Worm (Caenorhabditis elegans): ENCODE measurements around the gene F47D12.9.

ce11 chrIII:6256675-6257074 lies 46.5 kb downstream of the F47D12.9 start, which contains the start of gene srg-9:
- no peak for TF ChIP-seq gei-17 (GFP tag; optimal IDR thresholded peaks at IDR 0.05)
- no peak for TF ChIP-seq unc-62 (GFP tag; optimal IDR thresholded peaks at IDR 0.05)
- TF ChIP-seq pha-4 (tag; optimal IDR thresholded peaks at IDR 0.05) = no peak
